Worm (Caenorhabditis elegans): Measurements from ENCODE around the gene pals-26.

DNA sequence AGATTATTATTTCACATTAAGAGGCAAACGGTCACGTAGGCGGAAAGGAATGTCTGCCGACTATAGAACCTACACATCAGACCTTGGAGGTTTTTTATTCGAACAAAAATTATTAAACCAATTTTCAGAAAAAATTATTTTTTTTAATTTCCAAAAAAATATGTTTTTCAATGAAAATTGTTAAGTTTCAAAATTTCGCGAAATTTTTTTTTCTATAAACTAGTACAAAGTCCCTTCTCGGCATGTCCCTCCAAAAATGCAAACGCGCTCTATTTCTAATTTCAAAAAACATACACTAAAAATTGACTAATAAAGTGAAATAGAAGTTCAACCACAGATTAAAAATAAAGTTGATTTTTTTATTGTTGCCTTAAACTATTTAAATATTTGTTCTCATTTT, 10.0 kb upstream of the pals-26 start, which contains the start of gene ckb-1:
- TF ChIP-seq nhr-23 (tag; optimal IDR thresholded peaks at IDR 0.05) (no peak), aly-2 (tag; optimal IDR thresholded peaks at IDR 0.05) (no peak), sma-3 (GFP tag; optimal IDR thresholded peaks at IDR 0.05) (no peak)

Measured in whole organism, L2 larva.